Fruit fly (Drosophila melanogaster) whole organism, wandering third instar larva: ENCODE data around the gene CG17746.
A peak's percentile ranks its signal among the peaks of the same experiment; 100 is the strongest.

Source experiments
- Hnf4 ChIP-seq: fragments of 200-800 bp; sonication (Bioruptor generic); optimal IDR thresholded peaks from 2 replicates; lab custom pipeline; 2016; ENCODE audit warnings: missing biosample characterization, mild to moderate bottlenecking, missing genetic modification characterization
- Hr83 ChIP-seq: fragments of 200-300 bp; sonication (Bioruptor generic); optimal IDR thresholded peaks from 2 replicates; lab custom pipeline; 2016; ENCODE audit warnings: missing biosample characterization, mild to moderate bottlenecking, missing genetic modification characterization, moderate library complexity; ENCODE audit not compliant: poor library complexity, severe bottlenecking
- Mio ChIP-seq: sonication (Bioruptor generic); optimal IDR thresholded peaks from 2 replicates; lab custom pipeline; 2016; ENCODE audit warnings: missing biosample characterization, missing genetic modification characterization
- Sp1 ChIP-seq: fragments of 200-800 bp; sonication (Bioruptor generic); optimal IDR thresholded peaks from 3 replicates; lab custom pipeline; 2019; ENCODE audit warnings: missing biosample characterization, mild to moderate bottlenecking, missing genetic modification characterization, moderate library complexity
- psq ChIP-seq: fragments of 200-800 bp; sonication (Bioruptor generic); optimal IDR thresholded peaks from 3 replicates; lab custom pipeline; 2017; ENCODE audit warnings: missing biosample characterization, mild to moderate bottlenecking, missing genetic modification characterization, moderate library complexity

The CG17746 gene

DNA sequence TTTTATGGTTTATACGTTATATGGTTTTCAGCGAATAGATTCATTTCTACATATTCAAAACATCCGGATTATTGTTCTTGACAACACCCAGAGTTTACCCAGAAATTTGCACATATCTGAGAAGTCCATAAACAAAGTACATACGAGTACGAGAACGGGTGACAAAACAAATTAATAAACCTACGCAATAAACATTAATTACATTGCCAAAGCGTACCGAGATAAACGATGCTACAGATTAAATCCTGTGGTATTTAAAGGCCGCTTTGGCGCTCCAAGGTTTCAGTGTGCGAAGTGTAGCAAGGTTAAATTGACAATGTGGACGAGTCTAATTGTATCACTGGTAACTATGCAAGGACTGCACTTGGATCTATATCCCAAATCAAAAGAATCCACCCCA, 52.1 kb downstream of the CG17746 start, which contains the start of gene CG14957:
Gene CG14957 (plus strand): TSS at position 301 of the 400 bp plus-strand sequence.
- peak; percentile 18 for TF ChIP-seq Hnf4 (GFP tag; lab: Kevin White, UChicago)
- TF ChIP-seq Mio (GFP tag; lab: Kevin White, UChicago), result no peak
- TF ChIP-seq Hr83 (GFP tag; lab: Kevin White, UChicago), result peak; percentile 18
- peak; percentile 31 for TF ChIP-seq Sp1 (GFP tag; lab: Kevin White, UChicago)
- TF ChIP-seq psq, result no peak
